Fruit fly (Drosophila melanogaster): Measurements from ENCODE around the gene CG17270.

CG17270 gene

DNA sequence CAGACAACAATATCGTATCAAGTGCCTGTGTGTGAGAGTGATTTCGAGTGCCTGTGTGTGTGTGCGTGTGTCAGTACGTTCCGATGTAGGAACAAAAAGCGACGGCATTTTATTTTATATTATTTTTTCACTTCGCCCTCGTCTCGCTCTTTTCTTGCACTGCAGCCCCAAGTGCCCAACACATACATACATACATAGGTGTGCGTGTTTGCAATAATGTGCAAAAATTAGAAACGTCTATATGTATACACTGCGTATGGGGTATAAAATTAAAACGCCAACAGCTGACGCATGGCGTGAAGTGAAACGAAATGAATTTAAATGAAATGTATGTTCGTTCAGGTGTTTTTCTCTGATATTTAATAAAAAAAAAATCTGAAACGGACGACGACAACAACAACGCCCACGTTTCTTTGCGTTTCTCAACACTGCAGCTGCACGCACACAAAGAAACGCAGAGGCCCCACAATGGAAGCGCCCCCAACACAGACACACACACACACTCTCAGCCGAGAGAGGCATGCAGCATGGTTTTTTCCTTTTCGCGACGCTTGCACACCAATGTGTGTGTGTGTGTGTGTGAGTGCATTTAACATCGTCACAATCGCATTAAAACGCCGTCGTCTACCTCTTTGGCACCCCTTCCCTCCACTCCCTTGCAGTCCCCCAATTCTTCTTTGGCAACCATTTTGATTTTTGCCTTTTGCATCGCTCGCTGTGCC is 34.9 kb downstream of the CG17270 start (continued):
- TF ChIP-seq Hr39 (GFP tag; optimal IDR thresholded peaks at IDR 0.05) (peak; percentile 24), Sox102F (GFP tag; optimal IDR thresholded peaks at IDR 0.05) (peak; percentile 43), fd59A (GFP tag; optimal IDR thresholded peaks at IDR 0.05) (peak; percentile 29), pdm3 (GFP tag; optimal IDR thresholded peaks at IDR 0.05) (peak; percentile 59), CG8319 (GFP tag; optimal IDR thresholded peaks at IDR 0.05) (peak; percentile 38), CG15336 (GFP tag; IDR thresholded peaks at IDR 0.05) (peak; percentile 33; the same call in 1 of the 2 replicates), CG1621 (tag; optimal IDR thresholded peaks at IDR 0.05) (no peak), svp (GFP tag) (peak; percentile 77), CG16779 (tag; optimal IDR thresholded peaks at IDR 0.05) (peak; percentile 38), Met (GFP tag; optimal IDR thresholded peaks at IDR 0.05) (peak; percentile 54), CG6808 (GFP tag; optimal IDR thresholded peaks at IDR 0.05) (peak; percentile 67), CG8119 (GFP tag; IDR thresholded peaks at IDR 0.05) (peak; percentile 48; the same call in 2 of the 3 replicates), Hr38 (GFP tag; optimal IDR thresholded peaks at IDR 0.05) (no peak), CG8632 (GFP tag; optimal IDR thresholded peaks at IDR 0.05) (peak; percentile 38), CG7368 (GFP tag; optimal IDR thresholded peaks at IDR 0.05) (peak; percentile 49), Lpt (GFP tag; optimal IDR thresholded peaks at IDR 0.05) (peak; percentile 69), CG11762 (GFP tag; optimal IDR thresholded peaks at IDR 0.05; ENCODE audit: insufficient read depth) (no peak), dac (GFP tag; optimal IDR thresholded peaks at IDR 0.05) (peak; percentile 1), fd85E (GFP tag; optimal IDR thresholded peaks at IDR 0.05) (no peak)

dm6 chr3R:20782655-20783105 is 36.0 kb downstream of the CG17270 start:
- TF ChIP-seq CG34406 (GFP tag; optimal IDR thresholded peaks at IDR 0.05) (no peak), CG8319 (GFP tag; optimal IDR thresholded peaks at IDR 0.05) (no peak), CG6854 (GFP tag; optimal IDR thresholded peaks at IDR 0.05) (peak; percentile 83), Smox (GFP tag; optimal IDR thresholded peaks at IDR 0.05) (no peak), eg (GFP tag; IDR thresholded peaks at IDR 0.05) (peak; percentile 75; the same call in 2 of the 3 replicates), acj6 (GFP tag; optimal IDR thresholded peaks at IDR 0.05) (no peak), Ets96B (tag; optimal IDR thresholded peaks at IDR 0.05) (peak; percentile 21), CG8632 (GFP tag; optimal IDR thresholded peaks at IDR 0.05) (no peak), cyc (GFP tag; optimal IDR thresholded peaks at IDR 0.05) (no peak), CG1621 (tag; optimal IDR thresholded peaks at IDR 0.05) (no peak), spab (GFP tag; optimal IDR thresholded peaks at IDR 0.05) (no peak), CG6163 (GFP tag; IDR thresholded peaks at IDR 0.05) (peak; percentile 87), Sox14 (GFP tag; optimal IDR thresholded peaks at IDR 0.05) (no peak), topi (GFP tag; optimal IDR thresholded peaks at IDR 0.05) (peak; percentile 11), CG7368 (GFP tag; optimal IDR thresholded peaks at IDR 0.05) (no peak), CG31627 (GFP tag; optimal IDR thresholded peaks at IDR 0.05) (no peak), net (GFP tag; optimal IDR thresholded peaks at IDR 0.05) (no peak), CG8119 (GFP tag; IDR thresholded peaks at IDR 0.05) (peak; percentile 65), fd59A (GFP tag; optimal IDR thresholded peaks at IDR 0.05) (no peak), CG3032 (tag; optimal IDR thresholded peaks at IDR 0.05) (no peak), pdm3 (GFP tag; optimal IDR thresholded peaks at IDR 0.05) (no peak), CG3919 (GFP tag; optimal IDR thresholded peaks at IDR 0.05) (no peak), dac (GFP tag; optimal IDR thresholded peaks at IDR 0.05) (no peak), Met (GFP tag; optimal IDR thresholded peaks at IDR 0.05) (no peak), CG16779 (tag; optimal IDR thresholded peaks at IDR 0.05) (peak; percentile 59), fkh (GFP tag; optimal IDR thresholded peaks at IDR 0.05) (no peak), Lpt (GFP tag; optimal IDR thresholded peaks at IDR 0.05) (no peak), Gug (GFP tag; IDR thresholded peaks at IDR 0.05) (peak; percentile 45; the same call in 1 of the 2 replicates), Eip93F (GFP tag; optimal IDR thresholded peaks at IDR 0.05) (peak; percentile 84), CG10631 (GFP tag; optimal IDR thresholded peaks at IDR 0.05) (no peak), lz (GFP tag; optimal IDR thresholded peaks at IDR 0.05) (no peak), ss (GFP tag; optimal IDR thresholded peaks at IDR 0.05) (peak; percentile 33 to 78), CG9139 (GFP tag; optimal IDR thresholded peaks at IDR 0.05) (peak; percentile 29), Hr4 (GFP tag; optimal IDR thresholded peaks at IDR 0.05) (no peak), OdsH (GFP tag; optimal IDR thresholded peaks at IDR 0.05) (no peak), vri (GFP tag; optimal IDR thresholded peaks at IDR 0.05) (peak; percentile 53), fd85E (GFP tag; optimal IDR thresholded peaks at IDR 0.05) (peak; percentile 93), CG4318 (GFP tag; optimal IDR thresholded peaks at IDR 0.05) (no peak), CG6808 (GFP tag; optimal IDR thresholded peaks at IDR 0.05) (no peak), CG11902 (GFP tag; optimal IDR thresholded peaks at IDR 0.05) (no peak), salr (GFP tag; optimal IDR thresholded peaks at IDR 0.05) (no peak)
